Fruit fly (Drosophila melanogaster) whole organism, pupa: Measurements from ENCODE around the gene CG9590.

Source experiments
- CG34367 ChIP-seq: fragments of 200-800 bp; sonication (Bioruptor generic); optimal IDR thresholded peaks from 2 replicates; lab custom pipeline; 2018; ENCODE audit warnings: missing biosample characterization, mild to moderate bottlenecking, missing genetic modification characterization
- CG4496 ChIP-seq: fragments of 200-800 bp; sonication (Bioruptor generic); IDR thresholded peaks from 3 replicates; pipeline ENCODE4 v1.3.6; 2022; ENCODE audit warnings: missing biosample characterization, missing genetic modification characterization
- D1 ChIP-seq: fragments of 200-800 bp; sonication (Bioruptor generic); optimal IDR thresholded peaks from 2 replicates; lab custom pipeline; 2018; ENCODE audit warnings: missing biosample characterization, mild to moderate bottlenecking, missing genetic modification characterization, moderate library complexity
- Pif1B ChIP-seq: fragments of 200-800 bp; sonication (Bioruptor generic); optimal IDR thresholded peaks from 3 replicates; lab custom pipeline; 2016; ENCODE audit warnings: missing biosample characterization, missing genetic modification characterization
- fd96Ca ChIP-seq: fragments of 200-800 bp; sonication (Bioruptor generic); IDR thresholded peaks from 3 replicates; pipeline ENCODE4 v1.3.6; 2022; ENCODE audit warnings: missing biosample characterization, missing genetic modification characterization
- gl ChIP-seq: fragments of 200-800 bp; sonication (Bioruptor generic); optimal IDR thresholded peaks from 2 replicates; lab custom pipeline; 2018; ENCODE audit warnings: missing biosample characterization, mild to moderate bottlenecking, missing genetic modification characterization

- TF ChIP-seq CG34367 (tag; lab: Kevin White, UChicago) (no peak), D1 (tag; lab: Kevin White, UChicago) (no peak), fd96Ca (no peak), Pif1B (GFP tag; lab: Kevin White, UChicago) (no peak), gl (tag; lab: Kevin White, UChicago) (no peak), CG4496 (GFP tag; lab: Robert Waterston, UW) (no peak)
These were observed 48.0 kb downstream of the CG9590 start, which contains the start of the genes CG43317 and Arpc3A for dm6 chr3R:15834375-15835031.
